Fruit fly (Drosophila melanogaster): ENCODE measurements around the gene CG31835.

The CG31835 gene

DNA sequence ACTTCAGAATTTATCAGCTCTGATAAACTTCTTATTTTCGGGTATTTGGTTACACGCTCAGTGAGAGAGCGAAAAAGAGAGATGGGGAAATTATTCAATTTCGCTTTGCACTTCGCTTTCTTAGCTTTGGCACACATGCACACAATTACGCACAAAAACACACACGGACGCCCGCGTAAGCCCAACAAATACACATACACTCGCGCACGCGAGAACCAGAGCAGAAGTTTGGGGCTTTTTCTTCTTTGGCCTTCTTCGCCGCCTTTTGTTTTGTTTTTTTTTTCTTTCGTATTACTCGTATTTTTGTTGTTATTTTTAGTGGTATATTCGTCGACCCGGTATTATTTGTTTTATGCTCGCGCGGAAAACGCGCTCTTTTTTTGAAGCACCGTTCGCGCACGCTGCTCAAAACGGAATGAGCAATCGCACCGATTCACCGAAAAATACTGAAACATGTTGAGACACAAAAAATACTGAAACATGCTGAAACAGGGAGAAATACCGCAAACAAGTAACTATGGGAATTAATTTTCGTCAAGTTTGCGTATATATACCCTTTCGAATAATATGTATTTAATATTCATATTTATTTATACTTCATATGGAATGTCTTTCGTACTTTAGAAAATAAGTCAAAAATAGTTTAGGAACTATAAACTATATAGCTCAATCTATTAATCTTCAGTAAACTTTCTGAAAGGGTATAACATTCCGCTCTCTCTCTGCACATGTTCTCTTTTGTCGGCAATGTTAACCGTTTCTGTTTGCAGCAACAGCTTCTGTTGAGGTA is 46.5 kb upstream of the CG31835 start, which contains the start of gene osp (continued):
- TF ChIP-seq CG15514 (GFP tag; optimal IDR thresholded peaks at IDR 0.05) (peak; percentile 92), gsb (GFP tag; IDR thresholded peaks at IDR 0.05) (peak; percentile 98), PHDP (tag; optimal IDR thresholded peaks at IDR 0.05) (peak; percentile 100), zfh1 (GFP tag; IDR thresholded peaks at IDR 0.05) (peak; percentile 98), crc (GFP tag; optimal IDR thresholded peaks at IDR 0.05) (peak; percentile 27), Hmr (GFP tag; optimal IDR thresholded peaks at IDR 0.05) (peak; percentile 98), CG15479 (GFP tag; optimal IDR thresholded peaks at IDR 0.05) (peak; percentile 45), Usf (GFP tag; optimal IDR thresholded peaks at IDR 0.05) (peak; percentile 87), Sry-δ (GFP tag; optimal IDR thresholded peaks at IDR 0.05) (peak; percentile 33), bbx (GFP tag; IDR thresholded peaks at IDR 0.05; ENCODE audit: partially characterized antibody) (peak; percentile 68; the same call in 1 of the 2 replicates), CG17186 (GFP tag; optimal IDR thresholded peaks at IDR 0.05) (peak; percentile 87), Tbp (GFP tag; optimal IDR thresholded peaks at IDR 0.05) (no peak), E2f1 (GFP tag; IDR thresholded peaks at IDR 0.05) (peak; percentile 99), vnd (GFP tag; IDR thresholded peaks at IDR 0.05; ENCODE audit: partially characterized antibody) (peak; percentile 22; the same call in 1 of the 3 replicates), jigr1 (GFP tag; IDR thresholded peaks at IDR 0.05) (peak; percentile 93), grn (GFP tag; optimal IDR thresholded peaks at IDR 0.05) (peak; percentile 78), vfl (GFP tag; optimal IDR thresholded peaks at IDR 0.05) (peak; percentile 85), CG7372 (GFP tag; IDR thresholded peaks at IDR 0.05) (peak; percentile 99), CG9437 (GFP tag; optimal IDR thresholded peaks at IDR 0.05) (peak; percentile 93), emc (GFP tag; optimal IDR thresholded peaks at IDR 0.05) (peak; percentile 46), D19B (GFP tag; optimal IDR thresholded peaks at IDR 0.05) (peak; percentile 92), tll (GFP tag; optimal IDR thresholded peaks at IDR 0.05) (peak in 1 of 2 experiments; percentile 81), abd-A (tag; optimal IDR thresholded peaks at IDR 0.05) (peak; percentile 93), ind (GFP tag; optimal IDR thresholded peaks at IDR 0.05) (peak; percentile 96), hbn (GFP tag; IDR thresholded peaks at IDR 0.05; ENCODE audit: partially characterized antibody) (peak; percentile 16; the same call in 1 of the 2 replicates), CG8924 (tag; optimal IDR thresholded peaks at IDR 0.05) (peak; percentile 99), HLH3B (GFP tag; IDR thresholded peaks at IDR 0.05) (peak; percentile 100), cwo (GFP tag; optimal IDR thresholded peaks at IDR 0.05) (peak; percentile 96), CG1024 (GFP tag; IDR thresholded peaks at IDR 0.05) (peak; percentile 97), fru (optimal IDR thresholded peaks at IDR 0.05) (no peak), CG43689 (GFP tag; IDR thresholded peaks at IDR 0.05) (peak; percentile 98), insv (GFP tag; optimal IDR thresholded peaks at IDR 0.05) (peak in 1 of 2 experiments; percentile 43), lbe (GFP tag; optimal IDR thresholded peaks at IDR 0.05) (peak; percentile 94), row (GFP tag; IDR thresholded peaks at IDR 0.05) (peak; percentile 100), CG11085 (GFP tag; IDR thresholded peaks at IDR 0.05) (peak; percentile 95), CG14860 (GFP tag; IDR thresholded peaks at IDR 0.05; ENCODE audit: partially characterized antibody) (no peak), CG11456 (GFP tag; IDR thresholded peaks at IDR 0.05) (peak; percentile 98), lab (GFP tag; optimal IDR thresholded peaks at IDR 0.05) (peak; percentile 99), schlank (tag; optimal IDR thresholded peaks at IDR 0.05) (peak; percentile 94), CG16815 (GFP tag; optimal IDR thresholded peaks at IDR 0.05) (peak; percentile 94), D19A (tag; optimal IDR thresholded peaks at IDR 0.05) (peak; percentile 100), otp (GFP tag; IDR thresholded peaks at IDR 0.05) (peak; percentile 96), CG15269 (tag; optimal IDR thresholded peaks at IDR 0.05) (peak; percentile 99), ash1 (GFP tag; optimal IDR thresholded peaks at IDR 0.05) (peak; percentile 49), CTCF (GFP tag; optimal IDR thresholded peaks at IDR 0.05) (peak; percentile 40), CG12391 (tag; optimal IDR thresholded peaks at IDR 0.05) (peak; percentile 99), Mrtf (GFP tag; IDR thresholded peaks at IDR 0.05) (peak; percentile 95), CG12071 (GFP tag; optimal IDR thresholded peaks at IDR 0.05) (peak; percentile 95), stwl (tag; optimal IDR thresholded peaks at IDR 0.05) (peak; percentile 86)
